Worm (Caenorhabditis elegans): ENCODE measurements around the gene fbxc-7.

DNA sequence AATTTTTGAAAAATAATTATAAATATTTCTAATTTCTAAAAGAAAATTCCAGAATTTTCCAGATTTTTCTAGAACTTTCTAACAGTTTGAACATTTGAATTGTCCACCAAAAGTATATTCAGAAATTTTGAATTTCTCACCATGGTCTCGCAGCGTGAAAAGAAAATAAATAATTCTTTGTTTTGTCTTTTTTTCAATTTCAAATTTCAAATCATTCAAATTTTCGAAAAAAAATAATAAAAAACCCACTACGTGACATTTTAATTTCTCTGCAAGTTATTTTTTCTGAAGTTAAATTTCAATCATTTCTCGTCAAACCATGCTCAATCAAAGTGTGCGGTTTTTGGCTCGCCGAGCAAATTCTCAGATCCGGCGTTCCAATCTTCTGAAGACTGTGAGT lies 22.0 kb upstream of the fbxc-7 start, which contains the start of gene acs-15:
- TF ChIP-seq mdl-1 (tag; optimal IDR thresholded peaks at IDR 0.05) (no peak), snpc-4 (tag; optimal IDR thresholded peaks at IDR 0.05) (no peak), fos-1 (tag; optimal IDR thresholded peaks at IDR 0.05) (no peak), pqm-1 (tag; optimal IDR thresholded peaks at IDR 0.05) (no peak), nhr-11 (tag; optimal IDR thresholded peaks at IDR 0.05) (no peak), lin-39 (tag; optimal IDR thresholded peaks at IDR 0.05) (no peak)
